Worm (Caenorhabditis elegans): Measurements from ENCODE around the gene stc-1.

The stc-1 gene

DNA sequence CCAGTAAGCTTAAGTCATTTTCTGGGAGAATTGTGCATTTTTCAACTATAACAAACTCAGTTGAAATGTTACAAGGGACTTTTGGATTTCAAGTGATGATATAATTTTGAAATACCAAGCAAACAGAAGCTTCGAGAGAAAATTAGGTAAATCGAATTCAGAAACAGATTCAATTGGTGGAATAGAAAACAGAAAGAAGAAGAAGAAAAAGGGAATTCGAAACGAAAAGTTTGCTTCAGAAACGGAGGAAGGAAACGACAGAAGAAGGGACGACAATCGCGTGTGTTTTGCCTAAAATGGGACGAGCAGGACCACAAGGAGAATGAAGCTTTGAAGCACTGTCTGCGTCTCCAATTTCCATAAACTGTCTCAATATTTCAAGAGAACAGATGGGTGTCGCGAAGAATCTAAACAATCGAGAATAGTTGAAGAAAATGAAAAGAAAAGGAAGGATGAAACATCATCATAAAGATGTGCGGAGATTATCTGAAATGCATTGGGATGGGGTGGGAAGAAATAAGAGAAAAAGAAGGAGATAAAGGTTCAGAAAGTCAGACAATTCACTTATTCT is 21.8 kb upstream of the stc-1 start:
- TF ChIP-seq unc-62 (GFP tag; optimal IDR thresholded peaks at IDR 0.05): no peak

DNA sequence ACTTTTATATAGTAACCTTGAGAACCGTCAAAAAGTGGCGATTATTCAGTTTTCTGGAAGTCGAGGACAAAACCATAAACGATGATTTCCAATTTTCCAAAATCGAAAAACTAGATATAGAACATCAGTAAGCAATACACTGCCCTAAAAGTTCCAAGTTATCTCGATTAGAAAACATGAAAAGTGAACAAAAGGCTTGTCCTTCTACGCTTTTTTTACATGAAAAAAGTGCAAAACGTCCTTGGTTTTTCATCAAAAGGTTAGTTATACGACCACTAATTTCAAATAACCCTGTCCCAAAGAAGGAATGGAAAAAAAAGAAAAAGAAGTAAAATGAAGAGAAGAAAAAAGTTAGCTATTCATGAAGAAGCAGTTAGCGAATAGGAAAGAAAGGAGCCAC is 20.0 kb upstream of the stc-1 start:
- TF ChIP-seq unc-62 (GFP tag; optimal IDR thresholded peaks at IDR 0.05): no peak

DNA sequence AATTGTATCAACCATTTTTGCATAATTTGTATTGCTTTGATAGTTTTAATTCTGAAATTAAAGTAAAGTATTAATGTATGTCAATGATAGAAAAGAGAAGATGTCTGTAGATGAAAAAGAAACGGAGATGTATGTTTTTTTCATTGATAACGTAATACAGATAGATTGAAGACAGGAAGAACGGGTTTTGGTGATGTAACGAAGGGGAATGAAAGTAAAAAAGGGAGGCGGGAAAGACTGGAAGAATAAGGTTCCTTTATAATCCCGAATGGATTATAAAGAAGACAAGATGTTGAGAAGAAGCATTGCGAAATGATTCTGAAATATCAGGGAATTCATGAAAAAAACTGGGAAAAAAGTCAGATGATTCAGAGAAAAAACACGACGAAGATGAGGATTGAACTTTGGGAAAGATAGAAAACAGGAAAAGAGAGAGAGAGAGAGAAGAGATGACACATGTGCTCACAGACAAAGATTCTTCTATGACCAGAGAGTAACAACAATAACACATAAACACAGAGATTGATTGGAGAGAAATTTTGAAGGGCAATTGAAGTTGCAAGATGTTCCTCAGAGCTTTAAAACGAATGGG is 19.2 kb upstream of the stc-1 start, which contains the start of gene F54C9.11:
F54C9.11 (minus strand) TSS at position 51 of the 592 bp plus-strand sequence.
- no peak for TF ChIP-seq unc-62 (GFP tag; optimal IDR thresholded peaks at IDR 0.05)

DNA sequence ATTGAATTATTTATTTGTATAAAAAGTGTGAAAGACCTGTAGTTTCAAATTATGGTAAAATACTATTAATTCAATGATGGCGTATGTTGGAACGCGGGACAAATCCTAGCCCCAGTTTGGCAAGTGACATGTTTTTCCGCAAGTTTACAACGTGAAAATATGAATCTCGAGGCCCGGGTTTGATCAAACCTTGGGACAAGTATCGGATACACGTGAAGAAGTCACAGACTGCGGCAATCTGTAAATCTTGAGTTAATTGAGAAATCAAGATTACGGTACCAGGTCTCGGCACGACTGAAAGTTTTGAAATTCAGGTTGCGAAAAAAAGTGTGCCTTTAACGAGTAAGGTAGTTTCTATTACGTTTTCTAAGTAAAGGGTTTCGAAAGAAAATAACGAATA is 17.1 kb upstream of the stc-1 start:
- TF ChIP-seq unc-62 (GFP tag; optimal IDR thresholded peaks at IDR 0.05): no peak

DNA sequence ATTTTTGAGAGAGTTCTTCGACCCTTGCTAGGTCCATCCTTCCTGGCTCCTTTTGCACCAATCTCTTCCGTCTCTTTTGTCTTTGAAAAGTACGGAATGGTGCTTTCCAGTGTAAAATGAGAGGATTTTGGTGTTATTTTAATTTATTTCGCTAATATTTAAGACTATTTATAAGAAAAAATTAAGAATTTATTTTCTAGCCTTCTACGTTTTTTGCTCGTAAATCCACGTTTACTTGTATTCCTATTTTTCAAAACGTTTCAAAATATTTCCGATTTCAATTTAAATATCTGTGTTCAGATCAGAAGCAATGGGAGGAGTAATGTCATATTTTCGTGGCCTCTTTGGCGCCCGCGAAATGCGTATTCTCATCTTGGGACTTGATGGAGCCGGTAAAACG is 15.8 kb upstream of the stc-1 start, which contains the start of gene arl-1:
arl-1 (plus strand) TSS at position 301 of the 400 bp plus-strand sequence.
- TF ChIP-seq unc-62 (GFP tag; optimal IDR thresholded peaks at IDR 0.05): no peak

DNA sequence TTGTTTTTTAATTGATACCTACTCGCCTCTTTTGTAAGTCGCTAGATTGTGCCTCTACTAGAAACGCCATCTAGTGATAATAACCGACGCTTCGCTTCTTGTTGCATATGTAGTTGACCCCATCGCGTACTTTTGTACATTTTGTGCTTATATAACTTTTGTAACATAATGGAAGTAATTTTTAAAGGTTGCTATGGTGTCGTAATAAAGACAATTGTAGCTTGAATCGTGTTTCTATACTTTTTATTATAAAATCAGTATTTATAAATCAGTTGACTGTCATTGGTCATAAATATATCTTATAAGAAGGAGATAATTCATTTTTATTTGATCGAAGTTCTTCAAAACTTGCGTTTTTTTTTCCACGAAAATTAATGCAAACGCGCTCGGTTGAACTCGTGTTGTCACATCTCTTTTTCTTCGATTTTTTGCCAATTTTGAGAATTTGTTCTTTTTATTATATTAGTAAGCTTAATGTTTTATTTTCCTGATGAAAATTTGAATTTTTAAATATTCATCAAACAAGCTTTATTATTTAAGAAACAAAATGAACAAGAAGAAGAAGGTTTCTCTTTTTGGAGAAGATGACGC is 11.7 kb upstream of the stc-1 start, which contains the start of gene F54C9.9:
F54C9.9 (plus strand) TSS at position 541 of the 591 bp plus-strand sequence.
- TF ChIP-seq unc-62 (GFP tag; optimal IDR thresholded peaks at IDR 0.05): no peak

DNA sequence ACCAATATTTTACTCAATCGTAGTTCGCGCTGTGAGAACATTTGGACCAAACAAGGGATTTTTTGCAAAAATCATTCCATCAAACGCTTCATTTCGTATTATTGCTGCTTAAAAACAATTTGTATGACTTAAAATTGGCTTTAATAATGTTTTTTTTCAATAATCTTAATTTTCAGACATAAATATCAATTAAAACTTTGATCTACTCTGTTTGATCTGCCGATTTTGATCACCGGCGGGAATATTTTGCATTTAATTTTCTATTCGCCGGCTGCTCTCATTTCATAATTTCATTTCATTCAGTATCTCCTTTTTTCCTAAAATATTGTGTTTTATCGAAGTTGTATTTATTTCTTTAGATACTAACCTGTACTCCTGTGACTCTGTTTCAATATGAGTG is 9.2 kb upstream of the stc-1 start, which contains the start of gene puf-5:
puf-5 (plus strand) TSS at position 358 of the 400 bp plus-strand sequence.
- TF ChIP-seq unc-62 (GFP tag; optimal IDR thresholded peaks at IDR 0.05): no peak

DNA sequence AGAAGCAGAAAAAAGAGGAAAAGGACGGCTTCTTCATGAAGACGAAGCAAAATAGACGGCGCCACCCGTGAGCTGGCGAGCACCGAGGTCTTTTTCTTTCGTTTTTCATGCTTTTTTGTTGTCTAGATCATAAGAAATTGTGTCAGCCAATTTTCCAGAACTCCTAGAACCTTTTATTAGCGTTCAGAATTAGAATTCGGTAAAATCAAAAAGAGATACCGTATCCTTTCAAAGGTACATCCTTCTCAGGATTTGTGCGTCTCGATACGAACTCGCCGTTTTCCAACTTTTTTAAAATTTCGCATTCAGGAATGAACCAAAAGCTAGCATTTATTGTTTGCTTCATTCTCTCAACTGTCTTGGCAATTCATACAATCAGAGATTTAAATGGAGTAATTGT is 7.1 kb upstream of the stc-1 start, which contains the start of gene F54C9.7:
F54C9.7 (plus strand) TSS at position 301 of the 400 bp plus-strand sequence.
- no peak for TF ChIP-seq unc-62 (GFP tag; optimal IDR thresholded peaks at IDR 0.05)

DNA sequence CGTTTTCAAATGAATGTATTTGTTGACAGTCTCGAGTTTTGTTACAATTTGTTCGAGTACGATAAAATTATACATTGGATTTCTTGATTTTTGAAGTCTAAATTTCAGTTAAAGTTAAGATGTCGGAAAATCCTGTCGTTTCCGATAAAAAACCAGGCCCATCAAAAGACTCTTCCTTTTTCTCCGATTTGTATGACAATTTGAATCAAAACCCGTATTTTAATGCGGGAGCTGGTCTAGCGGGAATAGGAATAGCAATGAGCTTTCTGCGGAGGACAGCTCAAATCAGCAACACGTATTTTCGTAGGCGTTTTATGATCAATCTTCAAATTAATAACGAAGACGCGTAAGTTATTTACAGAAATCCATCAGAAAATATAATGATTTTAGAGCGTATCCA is 5.0 kb upstream of the stc-1 start, which contains the start of gene bcs-1:
bcs-1 (plus strand) TSS at position 109 of the 400 bp plus-strand sequence.
- no peak for TF ChIP-seq unc-62 (GFP tag; optimal IDR thresholded peaks at IDR 0.05)

DNA sequence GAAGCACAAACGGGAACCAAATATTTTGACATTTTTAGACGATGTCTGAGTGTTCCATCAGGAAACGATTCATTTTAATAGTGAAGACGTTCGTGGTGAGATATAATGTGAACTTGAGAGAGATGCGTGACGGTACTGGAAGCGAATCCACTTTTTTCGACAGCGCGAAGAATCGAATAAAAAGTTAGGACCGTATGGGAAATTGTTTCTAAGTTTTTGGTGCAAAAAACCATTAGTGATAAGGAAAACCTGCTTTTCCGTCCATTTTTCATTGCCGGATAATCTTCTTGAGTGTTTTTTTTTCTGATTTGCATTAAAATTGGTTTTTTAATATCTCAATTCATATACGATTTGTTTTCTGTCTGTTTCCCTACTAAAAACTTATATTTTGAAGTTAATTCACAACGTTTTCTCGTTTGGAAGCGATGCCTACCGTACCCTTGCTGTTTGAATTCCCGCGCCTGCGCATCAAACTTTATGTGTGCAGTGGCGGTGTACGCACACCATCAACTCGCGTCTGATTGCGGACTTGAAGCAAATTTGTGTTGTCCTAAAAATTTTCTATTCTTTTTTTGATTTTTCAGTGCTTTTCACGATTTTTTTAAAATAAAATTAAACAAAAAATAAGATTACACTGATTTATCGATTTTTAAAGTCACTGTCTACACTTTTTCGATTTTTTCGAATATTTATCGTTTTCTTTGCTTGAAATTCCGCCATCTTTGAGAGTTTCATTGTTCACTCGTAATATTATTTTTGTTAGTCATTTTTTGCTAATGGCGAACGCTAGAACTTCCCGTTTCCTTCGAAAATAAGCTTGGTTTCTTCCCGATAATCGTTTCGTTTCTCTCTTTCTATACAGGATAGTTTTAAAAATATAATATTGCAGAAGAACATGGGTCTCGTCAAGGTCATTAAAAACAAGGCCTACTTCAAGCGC is 3.4 kb upstream of the stc-1 start, which contains the start of the genes col-38 and rpl-5:
col-38 (minus strand) TSS at position 51 of the 940 bp plus-strand sequence.
rpl-5 (plus strand) TSS at position 890 of the 940 bp plus-strand sequence.
- no peak for TF ChIP-seq unc-62 (GFP tag; optimal IDR thresholded peaks at IDR 0.05)

DNA sequence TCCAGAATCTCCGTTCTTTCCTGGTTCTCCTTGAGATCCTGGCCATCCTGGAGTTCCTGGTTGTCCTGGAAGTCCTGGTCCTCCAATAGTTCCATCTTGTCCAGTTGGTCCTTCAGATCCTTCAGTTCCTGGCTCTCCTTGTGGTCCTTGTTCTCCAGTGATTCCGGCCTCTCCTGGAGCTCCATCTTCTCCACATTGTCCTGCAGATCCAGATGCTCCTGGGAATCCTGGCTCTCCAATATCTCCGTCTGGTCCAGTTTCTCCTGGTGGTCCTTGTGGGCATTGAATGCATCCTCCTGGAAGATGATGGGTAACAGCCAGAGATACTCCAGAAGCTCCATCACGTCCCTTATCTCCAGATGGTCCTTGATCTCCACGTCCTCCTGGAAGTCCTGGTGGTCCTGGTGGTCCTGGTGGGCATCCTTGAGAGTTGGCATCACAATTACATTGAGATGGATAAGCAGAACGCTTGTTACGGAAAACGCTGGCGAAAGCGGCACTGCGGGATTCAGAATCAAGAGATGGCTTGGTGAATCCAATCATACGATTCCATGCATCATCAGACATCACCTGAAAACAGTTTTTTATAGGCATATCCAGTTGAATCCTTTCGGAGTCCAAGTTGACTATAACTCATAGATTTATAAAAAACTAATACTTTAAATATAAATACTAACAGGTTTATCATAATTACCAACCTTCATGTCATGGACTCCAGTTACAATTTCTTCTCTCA is 2.5 kb upstream of the stc-1 start:
- no peak for TF ChIP-seq unc-62 (GFP tag; optimal IDR thresholded peaks at IDR 0.05)

DNA sequence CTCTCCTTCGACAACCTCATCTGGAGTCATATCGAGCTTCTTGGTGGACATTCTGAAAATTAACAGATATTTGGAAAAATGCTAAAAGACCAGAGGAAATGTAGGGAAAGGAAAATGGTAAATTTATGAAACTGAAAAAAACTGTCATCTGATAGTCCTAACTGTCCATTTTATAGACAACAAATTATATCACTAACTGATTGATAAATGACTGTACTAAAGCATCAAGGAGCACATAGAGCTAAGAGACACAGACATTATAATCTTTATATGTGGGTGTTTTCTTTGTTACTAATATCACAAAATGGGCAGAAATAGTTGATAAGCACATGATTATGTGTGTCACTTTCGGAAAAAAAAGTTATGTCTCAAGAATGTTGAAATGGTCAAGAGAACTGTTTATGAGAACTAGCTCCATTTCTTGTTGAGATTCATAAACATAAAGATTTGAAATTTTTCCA is 897 bp upstream of the stc-1 start, which contains the start of gene F54C9.3:
F54C9.3 (minus strand) TSS at position 51 of the 461 bp plus-strand sequence.
- TF ChIP-seq unc-62 (GFP tag; optimal IDR thresholded peaks at IDR 0.05): no peak

DNA sequence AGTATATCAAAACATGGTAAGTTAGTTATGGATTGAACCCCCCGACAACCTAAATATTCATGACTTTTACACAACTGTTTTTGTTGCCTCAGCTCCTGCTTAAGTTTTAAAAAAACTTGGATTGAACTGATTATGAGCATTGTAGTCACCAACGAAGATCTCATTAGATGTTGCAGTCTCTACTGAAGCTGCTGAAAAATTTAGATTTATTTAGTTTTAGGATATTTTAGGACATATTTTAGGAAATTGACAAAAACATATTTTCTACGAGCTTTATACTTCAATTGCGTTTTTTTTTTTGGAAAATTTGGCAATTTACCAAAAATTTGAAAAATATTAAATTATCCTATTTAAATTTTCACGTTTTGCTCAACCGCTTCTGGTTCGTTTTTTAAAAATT is 3.9 kb downstream of the stc-1 start, which contains the start of gene F54C9.14:
F54C9.14 (plus strand) TSS at position 301 of the 400 bp plus-strand sequence.
- no peak for TF ChIP-seq unc-62 (GFP tag; optimal IDR thresholded peaks at IDR 0.05)

DNA sequence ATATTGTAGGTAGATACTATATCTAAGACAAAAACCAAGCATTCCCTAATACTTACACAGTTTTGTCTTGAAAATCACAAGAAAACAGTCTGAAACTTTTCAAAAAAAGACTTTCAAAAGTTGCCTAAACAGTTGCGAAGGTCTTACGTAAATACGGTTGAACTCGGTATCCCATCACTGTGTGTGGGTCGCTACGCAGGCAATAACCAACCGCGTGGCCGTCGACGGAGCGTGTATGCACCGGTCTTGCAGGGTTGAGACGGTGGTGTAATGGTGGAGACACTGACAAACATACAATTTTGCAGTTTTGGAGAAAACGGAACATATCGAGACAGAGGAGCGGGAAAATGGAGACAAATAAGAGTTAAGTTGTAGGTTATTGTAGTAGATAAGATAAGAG is 4.7 kb downstream of the stc-1 start, which contains the start of gene iff-2:
iff-2 (minus strand) TSS at position 141 of the 400 bp plus-strand sequence.
- TF ChIP-seq unc-62 (GFP tag; optimal IDR thresholded peaks at IDR 0.05): no peak
